Fruit fly (Drosophila melanogaster): Measurements from ENCODE around the gene CG14354.

CG14354 gene

DNA sequence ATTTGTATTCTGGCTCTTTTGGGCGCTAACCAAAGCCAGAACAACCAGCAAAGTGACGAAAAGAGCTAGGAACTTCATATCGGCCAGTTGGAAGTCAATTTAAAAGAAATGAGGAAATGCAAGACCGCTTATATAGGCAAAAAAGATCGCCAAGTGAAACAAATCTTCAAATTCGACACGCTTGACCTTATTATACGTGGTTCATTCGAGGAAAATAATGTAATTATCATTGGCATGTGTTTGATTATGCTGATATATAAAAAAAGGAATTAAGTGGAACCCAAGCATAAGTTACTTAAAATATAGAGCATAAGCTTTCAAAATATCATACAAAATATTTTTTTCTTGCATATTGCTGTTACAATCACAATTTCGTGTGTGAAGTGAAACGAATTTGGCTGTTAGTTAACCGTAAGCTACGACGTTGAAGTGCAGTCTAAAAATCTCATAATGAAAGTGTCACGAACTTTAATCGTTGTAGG is 16.6 kb downstream of the CG14354 start, which contains the start of the genes Mst57Da and alpha4GT2:
Gene Mst57Da (minus strand): TSS at position 101 of the 482 bp plus-strand sequence.
Gene alpha4GT2 (plus strand): TSS at position 432 of the 482 bp plus-strand sequence.
- no peak for TF ChIP-seq dmrt93B (GFP tag; optimal IDR thresholded peaks at IDR 0.05)
- no peak for TF ChIP-seq Myc (optimal IDR thresholded peaks at IDR 0.05)
- no peak for TF ChIP-seq Dif (GFP tag; optimal IDR thresholded peaks at IDR 0.05; ENCODE audit: partially characterized antibody)
- TF ChIP-seq HLH106 (tag; optimal IDR thresholded peaks at IDR 0.05) = no peak
- TF ChIP-seq Rel (GFP tag; optimal IDR thresholded peaks at IDR 0.05) = no peak
- no peak for TF ChIP-seq Rel (tag; optimal IDR thresholded peaks at IDR 0.05)
- no peak for TF ChIP-seq CG9705 (GFP tag; optimal IDR thresholded peaks at IDR 0.05)
- TF ChIP-seq brk (GFP tag; optimal IDR thresholded peaks at IDR 0.05) = no peak
- TF ChIP-seq h (GFP tag; optimal IDR thresholded peaks at IDR 0.05) = no peak
- no peak for TF ChIP-seq foxo (GFP tag; optimal IDR thresholded peaks at IDR 0.05)
- TF ChIP-seq pan (optimal IDR thresholded peaks at IDR 0.05) = no peak
- TF ChIP-seq ey (GFP tag; optimal IDR thresholded peaks at IDR 0.05) = no peak
- TF ChIP-seq rgr (GFP tag; optimal IDR thresholded peaks at IDR 0.05) = no peak
- TF ChIP-seq usp (GFP tag; optimal IDR thresholded peaks at IDR 0.05) = no peak
- no peak for TF ChIP-seq br (GFP tag; optimal IDR thresholded peaks at IDR 0.05)
- no peak for TF ChIP-seq Abd-B (GFP tag; optimal IDR thresholded peaks at IDR 0.05)

DNA sequence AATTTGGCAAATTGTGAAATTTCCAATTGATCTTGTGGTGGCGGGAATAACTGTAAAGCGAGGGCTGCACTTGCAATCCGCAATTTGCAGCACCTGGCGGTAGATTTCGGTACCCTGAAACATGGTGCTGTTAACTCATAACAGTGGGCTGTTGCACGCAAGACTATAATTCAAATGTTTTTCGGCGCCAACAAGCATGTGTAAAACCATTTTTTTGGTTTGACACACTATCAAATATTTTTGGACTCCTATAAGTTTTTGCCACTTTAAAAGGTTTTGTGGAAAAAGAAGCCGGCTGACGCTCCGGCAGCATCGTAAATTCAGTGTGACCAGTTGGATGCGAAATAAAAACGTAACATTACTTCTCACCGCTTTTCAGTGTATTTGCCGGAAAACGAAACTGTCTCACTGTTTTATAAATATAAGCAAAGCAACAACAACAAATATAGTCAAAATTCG is 36.0 kb downstream of the CG14354 start, which contains the start of the genes CG14545 and CG5886:
Gene CG14545 (minus strand): TSS at position 68 of the 459 bp plus-strand sequence.
Gene CG5886 (plus strand): TSS at position 409 of the 459 bp plus-strand sequence.
- TF ChIP-seq Hr78 (GFP tag; optimal IDR thresholded peaks at IDR 0.05) (no peak), fru (GFP tag; optimal IDR thresholded peaks at IDR 0.05) (peak; percentile 91), HLH106 (tag; optimal IDR thresholded peaks at IDR 0.05) (no peak), dl (GFP tag; optimal IDR thresholded peaks at IDR 0.05; ENCODE audit: insufficient read depth in 1 of 2, partially characterized antibody in 2 of 2) (no peak), foxo (GFP tag; optimal IDR thresholded peaks at IDR 0.05) (peak in 1 of 2 experiments; percentile 22), sage (GFP tag; optimal IDR thresholded peaks at IDR 0.05) (no peak), tai (GFP tag; optimal IDR thresholded peaks at IDR 0.05) (peak; percentile 20), Vsx2 (GFP tag; optimal IDR thresholded peaks at IDR 0.05; ENCODE audit: partially characterized antibody) (no peak), CG32264 (GFP tag; optimal IDR thresholded peaks at IDR 0.05) (no peak), CrebA (GFP tag; optimal IDR thresholded peaks at IDR 0.05; ENCODE audit: borderline replicate concordance) (no peak), dmrt93B (GFP tag; optimal IDR thresholded peaks at IDR 0.05) (no peak), Dif (GFP tag; optimal IDR thresholded peaks at IDR 0.05; ENCODE audit: partially characterized antibody) (no peak), lola (GFP tag; optimal IDR thresholded peaks at IDR 0.05) (no peak), ey (GFP tag; optimal IDR thresholded peaks at IDR 0.05) (no peak), Myc (optimal IDR thresholded peaks at IDR 0.05) (peak; percentile 55), Hnf4 (GFP tag; optimal IDR thresholded peaks at IDR 0.05) (peak; percentile 4), psq (GFP tag; optimal IDR thresholded peaks at IDR 0.05) (no peak)

DNA sequence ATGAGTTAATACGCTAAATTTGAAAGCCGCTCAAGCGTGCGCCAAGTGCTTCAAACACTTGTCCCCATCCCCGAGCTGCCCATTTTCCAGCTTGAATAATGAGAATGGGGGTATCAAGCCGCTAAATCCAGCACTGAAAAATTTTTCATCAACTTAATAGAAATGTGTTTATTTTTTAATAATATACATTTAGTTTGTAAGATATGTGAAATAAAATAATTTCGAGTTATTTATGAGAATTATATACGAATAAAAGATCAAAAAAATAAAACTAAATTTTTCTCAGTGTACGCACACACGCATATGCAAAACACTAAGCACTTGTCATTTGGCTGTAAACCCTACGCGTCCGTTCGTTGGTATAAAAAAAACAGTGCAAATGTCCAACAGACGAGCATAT is 39.5 kb downstream of the CG14354 start:
- TF ChIP-seq pan (optimal IDR thresholded peaks at IDR 0.05) (no peak), ey (GFP tag; optimal IDR thresholded peaks at IDR 0.05) (no peak), HLH106 (tag; optimal IDR thresholded peaks at IDR 0.05) (peak; percentile 13), br (GFP tag; optimal IDR thresholded peaks at IDR 0.05) (no peak), Jra (GFP tag; optimal IDR thresholded peaks at IDR 0.05) (no peak), foxo (GFP tag; optimal IDR thresholded peaks at IDR 0.05) (no peak), dsf (GFP tag; optimal IDR thresholded peaks at IDR 0.05; ENCODE audit: borderline replicate concordance) (no peak)

DNA sequence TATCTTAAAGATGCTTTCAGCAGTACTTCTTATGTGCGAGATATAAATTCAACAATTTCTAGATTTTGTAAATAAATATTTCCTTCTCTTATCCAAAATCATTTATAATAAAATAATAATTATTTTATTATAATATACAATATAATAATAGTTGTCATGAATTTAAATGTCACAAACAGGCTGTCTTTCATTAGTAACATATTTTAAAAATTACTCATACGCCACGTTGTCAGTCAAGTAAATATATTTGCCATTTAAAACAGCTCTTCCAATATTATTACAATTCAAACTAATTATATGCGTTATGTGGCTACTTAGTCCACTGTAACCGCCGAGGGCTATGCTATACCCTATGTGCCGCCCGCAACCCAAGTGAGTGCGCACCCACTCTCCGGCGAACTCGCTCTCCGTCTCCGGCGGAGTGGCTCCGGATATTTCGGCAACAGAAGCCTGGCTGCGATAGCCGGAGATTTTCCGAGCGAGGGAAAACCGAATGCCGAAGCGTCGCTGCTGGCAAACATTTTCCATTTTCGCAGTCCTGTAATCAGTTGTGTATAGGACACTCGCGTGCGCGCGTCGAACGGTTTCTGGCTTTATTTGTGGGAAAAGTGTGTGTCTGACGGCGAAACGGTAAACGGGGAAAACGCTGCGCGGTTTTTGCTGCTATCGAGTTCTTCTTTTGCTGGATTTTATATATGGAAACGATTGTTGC is 40.5 kb downstream of the CG14354 start, which contains the start of gene CG5890:
Gene CG5890 (plus strand): TSS at position 561 of the 712 bp plus-strand sequence.
- TF ChIP-seq dmrt93B (GFP tag; optimal IDR thresholded peaks at IDR 0.05) = no peak
- TF ChIP-seq dsf (GFP tag; optimal IDR thresholded peaks at IDR 0.05; ENCODE audit: borderline replicate concordance) = no peak
- TF ChIP-seq dl (GFP tag; optimal IDR thresholded peaks at IDR 0.05; ENCODE audit: insufficient read depth in 1 of 2, partially characterized antibody in 2 of 2) = no peak
- TF ChIP-seq Hnf4 (GFP tag; optimal IDR thresholded peaks at IDR 0.05) = no peak
- no peak for TF ChIP-seq Mio (GFP tag; optimal IDR thresholded peaks at IDR 0.05)
- TF ChIP-seq Hr78 (GFP tag; optimal IDR thresholded peaks at IDR 0.05) = no peak
- TF ChIP-seq ey (GFP tag; optimal IDR thresholded peaks at IDR 0.05) = no peak
- no peak for TF ChIP-seq CrebA (GFP tag; optimal IDR thresholded peaks at IDR 0.05; ENCODE audit: borderline replicate concordance)
- TF ChIP-seq brk (GFP tag; optimal IDR thresholded peaks at IDR 0.05) = no peak

Measured in whole organism, wandering third instar larva.